Fruit fly (Drosophila melanogaster) whole organism, embryonic: ENCODE results near the gene Pstk.

Experiments used
- CG1024 ChIP-seq: fragments of 200-800 bp; sonication (Bioruptor generic); IDR thresholded peaks from 2 replicates; pipeline ENCODE4 v1.3.6; 2022; ENCODE audit warnings: missing biosample characterization, missing genetic modification characterization
- CG10462 ChIP-seq: fragments of 200-800 bp; sonication (Bioruptor generic); optimal IDR thresholded peaks from 2 replicates; lab custom pipeline; 2016; ENCODE audit warnings: missing biosample characterization, missing genetic modification characterization
- CG11247 ChIP-seq: fragments of 200-800 bp; sonication (Bioruptor generic); IDR thresholded peaks from 2 replicates; pipeline ENCODE4 v1.3.6; 2022; ENCODE audit warnings: missing biosample characterization, missing genetic modification characterization
- CG11560 ChIP-seq: fragments of 200-800 bp; sonication (Bioruptor generic); IDR thresholded peaks from 3 replicates; pipeline ENCODE4 v1.3.6; 2022; ENCODE audit warnings: missing biosample characterization, missing genetic modification characterization
- CG11723 ChIP-seq: fragments of 200-800 bp; sonication (Bioruptor generic); optimal IDR thresholded peaks from 2 replicates; lab custom pipeline; 2017; ENCODE audit warnings: missing biosample characterization, mild to moderate bottlenecking, missing genetic modification characterization
- CG12744 ChIP-seq: fragments of 200-800 bp; sonication (Bioruptor generic); optimal IDR thresholded peaks from 2 replicates; lab custom pipeline; 2016; ENCODE audit warnings: missing biosample characterization, missing genetic modification characterization
- CG14014 ChIP-seq: fragments of 200-800 bp; sonication (Bioruptor generic); IDR thresholded peaks from 2 replicates; pipeline ENCODE4 v1.3.6; 2022; ENCODE audit warnings: missing biosample characterization, missing genetic modification characterization
- CG1792 ChIP-seq: fragments of 200-800 bp; sonication (Bioruptor generic); optimal IDR thresholded peaks from 2 replicates; lab custom pipeline; 2016; ENCODE audit warnings: missing biosample characterization, missing genetic modification characterization
- CG2116 ChIP-seq: fragments of 200-800 bp; sonication (Bioruptor generic); optimal IDR thresholded peaks from 3 replicates; lab custom pipeline; 2018; ENCODE audit warnings: missing biosample characterization, mild to moderate bottlenecking, missing genetic modification characterization
- CG30431 ChIP-seq: fragments of 200-800 bp; sonication (Bioruptor generic); optimal IDR thresholded peaks from 2 replicates; lab custom pipeline; 2017; ENCODE audit warnings: missing biosample characterization, missing genetic modification characterization
- CG31224 ChIP-seq: fragments of 200-800 bp; sonication (Bioruptor generic); IDR thresholded peaks from 2 replicates; pipeline ENCODE4 v1.3.6; 2022; ENCODE audit warnings: missing biosample characterization, missing genetic modification characterization
- CG33557 ChIP-seq: fragments of 200-800 bp; sonication (Bioruptor generic); optimal IDR thresholded peaks from 2 replicates; lab custom pipeline; 2019; ENCODE audit warnings: missing biosample characterization, mild to moderate bottlenecking, missing genetic modification characterization, moderate library complexity
- CG3847 ChIP-seq: fragments of 200-800 bp; sonication (Bioruptor generic); IDR thresholded peaks from 2 replicates; pipeline ENCODE4 v1.3.6; 2022; ENCODE audit warnings: missing biosample characterization, missing genetic modification characterization
- CG4360 ChIP-seq: fragments of 200-800 bp; sonication (Bioruptor generic); IDR thresholded peaks from 2 replicates; pipeline ENCODE4 v1.3.6; 2022; ENCODE audit warnings: missing biosample characterization, missing genetic modification characterization
- CG4424 ChIP-seq: fragments of 200-800 bp; sonication (Bioruptor generic); optimal IDR thresholded peaks from 3 replicates; lab custom pipeline; 2016; ENCODE audit warnings: missing biosample characterization, missing genetic modification characterization
- CG4820 ChIP-seq: fragments of 200-800 bp; sonication (Bioruptor generic); optimal IDR thresholded peaks from 3 replicates; lab custom pipeline; 2016; ENCODE audit warnings: missing biosample characterization, missing genetic modification characterization
- CG6175 ChIP-seq: fragments of 200-800 bp; sonication (Bioruptor generic); IDR thresholded peaks from 3 replicates; pipeline ENCODE4 v1.3.6; 2022; ENCODE audit warnings: missing biosample characterization, missing genetic modification characterization
- CG6683 ChIP-seq: fragments of 200-800 bp; sonication (Bioruptor generic); optimal IDR thresholded peaks from 2 replicates; lab custom pipeline; 2017; ENCODE audit warnings: missing biosample characterization, mild to moderate bottlenecking, missing genetic modification characterization, missing genetic modification reagents
- CG8290 ChIP-seq, 3 experiments: fragments of 200-800 bp; sonication (Bioruptor generic); optimal IDR thresholded peaks; 2 replicates each; lab custom pipeline; 2016 to 2019; ENCODE audit warnings: missing biosample characterization in 3 of 3, missing genetic modification characterization in 3 of 3, mild to moderate bottlenecking in 2 of 3, moderate library complexity in 1 of 3
- CG9817 ChIP-seq: fragments of 200-800 bp; sonication (Bioruptor generic); optimal IDR thresholded peaks from 2 replicates; lab custom pipeline; 2018; ENCODE audit warnings: missing biosample characterization, mild to moderate bottlenecking, missing genetic modification characterization, moderate library complexity
- D19A ChIP-seq: fragments of 200-800 bp; optimal IDR thresholded peaks from 3 replicates; lab custom pipeline; 2019; ENCODE audit warnings: missing biosample characterization, mild to moderate bottlenecking, missing genetic modification characterization, moderate library complexity
- Dref ChIP-seq: fragments of 200-800 bp; sonication (Bioruptor generic); IDR thresholded peaks from 2 replicates; pipeline ENCODE4 v1.3.6; 2022; ENCODE audit warnings: missing biosample characterization, missing genetic modification characterization
- Fer3 ChIP-seq: fragments of 200-800 bp; sonication (Bioruptor generic); optimal IDR thresholded peaks from 2 replicates; lab custom pipeline; 2018; ENCODE audit warnings: missing biosample characterization, mild to moderate bottlenecking, missing genetic modification characterization, moderate library complexity
- Gug ChIP-seq: fragments of 200-800 bp; sonication (Bioruptor generic); IDR thresholded peaks from 4 replicates; pipeline ENCODE4 v1.3.6; 2022; ENCODE audit warnings: missing biosample characterization, missing genetic modification characterization
- HLHmδ ChIP-seq: fragments of 200-800 bp; sonication (Bioruptor generic); optimal IDR thresholded peaks from 2 replicates; lab custom pipeline; 2018; ENCODE audit warnings: missing biosample characterization, mild to moderate bottlenecking, missing genetic modification characterization, moderate library complexity
- Hmx ChIP-seq: fragments of 200-800 bp; sonication (Bioruptor generic); optimal IDR thresholded peaks from 2 replicates; lab custom pipeline; 2016; ENCODE audit warnings: missing biosample characterization, missing genetic modification characterization
- Lpt ChIP-seq: fragments of >200 bp; optimal IDR thresholded peaks from 2 replicates; lab custom pipeline; 2018; ENCODE audit warnings: missing biosample characterization, missing genetic modification characterization
- Meics ChIP-seq: fragments of 200-800 bp; sonication (Bioruptor generic); optimal IDR thresholded peaks from 2 replicates; lab custom pipeline; 2017; ENCODE audit warnings: missing biosample characterization, mild to moderate bottlenecking, missing genetic modification characterization
- NK7.1 ChIP-seq: fragments of 200-800 bp; sonication (Bioruptor generic); optimal IDR thresholded peaks from 3 replicates; lab custom pipeline; 2016; ENCODE audit warnings: missing biosample characterization, missing genetic modification characterization
- Oaz ChIP-seq: fragments of 200-800 bp; sonication (Bioruptor generic); IDR thresholded peaks from 2 replicates; pipeline ENCODE4 v1.3.6; 2022; ENCODE audit warnings: missing biosample characterization, missing genetic modification characterization
- Tbp ChIP-seq: fragments of >200 bp; optimal IDR thresholded peaks from 2 replicates; lab custom pipeline; 2018; ENCODE audit warnings: missing biosample characterization, missing genetic modification characterization
- Usf ChIP-seq: fragments of 200-800 bp; sonication (Bioruptor generic); optimal IDR thresholded peaks from 2 replicates; lab custom pipeline; 2017; ENCODE audit warnings: missing genotype, missing biosample characterization, missing genetic modification characterization
- bbx ChIP-seq: fragments of 200-800 bp; sonication (Bioruptor generic); IDR thresholded peaks from 2 replicates; pipeline ENCODE4 v1.3.6; 2022; ENCODE audit warnings: missing biosample characterization, missing genetic modification characterization; ENCODE audit not compliant: partially characterized antibody
- br ChIP-seq: fragments of >200 bp; optimal IDR thresholded peaks from 2 replicates; lab custom pipeline; 2017
- chif ChIP-seq, 2 experiments: fragments of 200-800 bp; sonication (Bioruptor generic); optimal IDR thresholded peaks; 3 replicates each; lab custom pipeline; 2016; ENCODE audit warnings: missing biosample characterization in 2 of 2, missing genetic modification characterization in 2 of 2
- chinmo ChIP-seq: fragments of 200-800 bp; sonication (Bioruptor generic); IDR thresholded peaks from 4 replicates; pipeline ENCODE4 v1.3.6; 2022; ENCODE audit warnings: missing biosample characterization, missing genetic modification characterization; ENCODE audit not compliant: partially characterized antibody
- croc ChIP-seq: fragments of 200-800 bp; sonication (Bioruptor generic); conservative IDR thresholded peaks from 3 replicates; pipeline ENCODE4 v1.3.6; 2022; ENCODE audit warnings: missing biosample characterization, missing genetic modification characterization
- dmrt99B ChIP-seq: fragments of 200-800 bp; sonication (Bioruptor generic); optimal IDR thresholded peaks from 2 replicates; lab custom pipeline; 2018; ENCODE audit warnings: missing biosample characterization, mild to moderate bottlenecking, missing genetic modification characterization, moderate library complexity
- exex ChIP-seq: fragments of 200-800 bp; sonication (Bioruptor generic); optimal IDR thresholded peaks from 4 replicates; lab custom pipeline; 2018; ENCODE audit warnings: missing biosample characterization, mild to moderate bottlenecking, missing genetic modification characterization, moderate library complexity
- fu2 ChIP-seq: fragments of 200-800 bp; sonication (Bioruptor generic); optimal IDR thresholded peaks from 2 replicates; lab custom pipeline; 2016; ENCODE audit warnings: missing biosample characterization, missing genetic modification characterization
- grau ChIP-seq: fragments of 200-800 bp; optimal IDR thresholded peaks from 3 replicates; lab custom pipeline; 2019; ENCODE audit warnings: missing biosample characterization, mild to moderate bottlenecking, missing genetic modification characterization, moderate library complexity
- gsb-n ChIP-seq: fragments of 200-800 bp; sonication (Bioruptor generic); optimal IDR thresholded peaks from 3 replicates; lab custom pipeline; 2018; ENCODE audit warnings: missing biosample characterization, mild to moderate bottlenecking, missing genetic modification characterization
- jumu ChIP-seq: fragments of 200-800 bp; sonication (Bioruptor generic); optimal IDR thresholded peaks from 3 replicates; lab custom pipeline; 2016; ENCODE audit warnings: missing biosample characterization, missing genetic modification characterization
- lbe ChIP-seq: fragments of 200-800 bp; sonication (Bioruptor generic); optimal IDR thresholded peaks from 2 replicates; lab custom pipeline; 2016; ENCODE audit warnings: missing biosample characterization, mild to moderate bottlenecking, missing genetic modification characterization
- otp ChIP-seq: fragments of 200-800 bp; sonication (Bioruptor generic); IDR thresholded peaks from 3 replicates; pipeline ENCODE4, ENCODE4 v1.3.6; 2022; ENCODE audit warnings: missing biosample characterization, missing genetic modification characterization
- ranshi ChIP-seq: fragments of 200-800 bp; sonication (Bioruptor generic); IDR thresholded peaks from 2 replicates; pipeline ENCODE4 v1.3.6; 2022; ENCODE audit warnings: missing biosample characterization, missing genetic modification characterization
- stwl ChIP-seq: fragments of 200-800 bp; sonication (Bioruptor generic); optimal IDR thresholded peaks from 3 replicates; lab custom pipeline; 2018; ENCODE audit warnings: missing biosample characterization, mild to moderate bottlenecking, missing genetic modification characterization, moderate library complexity
- tna ChIP-seq: fragments of 200-800 bp; sonication (Bioruptor generic); IDR thresholded peaks from 2 replicates; pipeline ENCODE4 v1.3.6; 2022; ENCODE audit warnings: missing biosample characterization, missing genetic modification characterization; ENCODE audit not compliant: partially characterized antibody
- wek ChIP-seq: fragments of 200-800 bp; sonication (Bioruptor generic); optimal IDR thresholded peaks from 3 replicates; lab custom pipeline; 2018; ENCODE audit warnings: missing biosample characterization, mild to moderate bottlenecking, missing genetic modification characterization, moderate library complexity
- zen ChIP-seq: fragments of 200-800 bp; sonication (Bioruptor generic); optimal IDR thresholded peaks from 3 replicates; lab custom pipeline; 2018; ENCODE audit warnings: missing biosample characterization, mild to moderate bottlenecking, missing genetic modification characterization, moderate library complexity

Pstk gene

DNA sequence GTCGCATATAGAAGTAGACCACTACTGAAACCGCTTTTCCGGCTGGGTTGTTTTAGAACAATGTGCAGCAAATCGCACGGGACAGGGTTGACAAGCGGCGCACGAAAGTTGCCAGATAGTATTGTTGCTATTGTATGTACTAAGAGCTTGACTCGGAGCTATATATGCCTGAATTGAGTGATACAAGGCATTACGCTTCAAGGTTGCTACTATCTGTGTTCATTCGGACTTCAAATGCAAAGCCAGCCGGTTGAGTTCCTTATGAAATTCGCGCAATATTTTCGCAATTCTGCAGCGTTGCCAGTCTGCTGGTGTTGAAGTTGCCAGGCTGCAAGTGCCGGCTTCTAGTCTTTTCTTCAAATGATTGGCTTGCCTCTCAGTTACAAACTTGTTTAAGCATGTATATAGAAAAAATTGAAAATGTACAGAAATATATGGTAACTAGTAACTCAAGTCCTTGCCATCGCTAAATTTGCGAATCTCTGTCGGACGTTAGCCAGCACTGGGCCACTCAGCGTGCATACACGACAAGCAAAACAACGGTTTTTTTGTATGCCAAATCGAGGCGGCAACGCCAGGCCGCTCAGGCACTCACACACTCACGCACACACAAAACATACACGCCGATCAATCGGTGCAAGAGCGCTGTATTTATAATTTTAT is 33.6 kb upstream of the Pstk start, which contains the start of the genes Ranbp21 and Elys (continued):
- TF ChIP-seq Hmx (GFP tag; lab: Kevin White, UChicago) (no peak), CG12744 (GFP tag; lab: Kevin White, UChicago) (peak; percentile 21), lbe (GFP tag; lab: Kevin White, UChicago) (no peak), otp (no peak), CG4424 (no peak), br (lab: Kevin White, UChicago) (no peak), CG14014 (GFP tag; lab: Robert Waterston, UW) (0 out of 2 replicates have a peak, but pooled peaks have one; percentile 29), Fer3 (tag; lab: Kevin White, UChicago) (peak; percentile 3), D19A (tag; lab: Kevin White, UChicago) (no peak), CG4360 (GFP tag; lab: Robert Waterston, UW) (no peak), CG11560 (tag; lab: Robert Waterston, UW) (peak; percentile 37; the same call in 1 of the 3 replicates), jumu (peak; percentile 78), CG11723 (GFP tag; lab: Kevin White, UChicago) (no peak), NK7.1 (GFP tag; lab: Kevin White, UChicago) (peak; percentile 36), CG1024 (peak; percentile 31; the same call in 1 of the 2 replicates), CG1792 (GFP tag; lab: Kevin White, UChicago) (peak; percentile 55), stwl (peak; percentile 51), CG31224 (GFP tag; lab: Robert Waterston, UW) (peak; percentile 47; the same call in 1 of the 2 replicates), HLHmδ (GFP tag; lab: Kevin White, UChicago) (no peak), tna (GFP tag; lab: Robert Waterston, UW) (no peak), Gug (GFP tag; lab: Robert Waterston, UW) (peak; percentile 69; the same call in 3 of the 4 replicates), CG11247 (GFP tag; lab: Robert Waterston, UW) (peak; percentile 38; the same call in 1 of the 2 replicates), zen (tag; lab: Kevin White, UChicago) (no peak), dmrt99B (tag; lab: Kevin White, UChicago) (no peak), grau (tag; lab: Kevin White, UChicago) (peak; percentile 40), CG2116 (peak; percentile 40), chif (GFP tag; optimal IDR thresholded peaks at IDR 0.05; lab: Kevin White, UChicago) (peak; percentile 52), CG33557 (GFP tag; lab: Kevin White, UChicago) (peak; percentile 7), wek (GFP tag; lab: Kevin White, UChicago) (no peak), CG10462 (GFP tag; lab: Kevin White, UChicago) (peak; percentile 77), bbx (0 out of 2 replicates have a peak, but pooled peaks have one; percentile 12), CG3847 (GFP tag; lab: Robert Waterston, UW) (peak; percentile 78), CG4820 (GFP tag; lab: Kevin White, UChicago) (peak; percentile 16), CG9817 (tag; lab: Kevin White, UChicago) (peak; percentile 50), ranshi (GFP tag; lab: Robert Waterston, UW) (peak; percentile 67; the same call in 1 of the 2 replicates), Usf (no peak), fu2 (GFP tag; lab: Kevin White, UChicago) (peak; percentile 65), CG30431 (GFP tag; lab: Kevin White, UChicago) (peak; percentile 15), CG6175 (GFP tag; lab: Robert Waterston, UW) (no peak), Dref (GFP tag; lab: Robert Waterston, UW) (peak; percentile 33), CG6683 (GFP tag; lab: Kevin White, UChicago) (no peak), CG8290 (GFP tag; optimal IDR thresholded peaks at IDR 0.05; lab: Kevin White, UChicago) (no peak), CG8290 (tag; optimal IDR thresholded peaks at IDR 0.05; lab: Kevin White, UChicago) (peak in 1 of 2 experiments; percentile 27), croc (GFP tag; lab: Robert Waterston, UW) (no peak), Lpt (GFP tag; lab: Kevin White, UChicago) (no peak), Tbp (no peak), exex (no peak), Oaz (GFP tag; lab: Robert Waterston, UW) (no peak), chinmo (GFP tag; lab: Robert Waterston, UW) (0 out of 4 replicates have a peak, but pooled peaks have one; percentile 34), gsb-n (tag; lab: Kevin White, UChicago) (no peak), Meics (no peak)
